Worm (Caenorhabditis elegans) whole organism, L1 larva: ENCODE measurements around the gene cyp-13A12.
A peak's percentile ranks its signal among the peaks of the same experiment; 100 is the strongest.

Experiments
- C04F5.9 ChIP-seq: sonication (generic microtip); optimal IDR thresholded peaks from 2 replicates; lab custom pipeline; 2016; ENCODE audit warnings: missing genetic modification characterization, missing compliant biosample characterization
- C16A3.4 ChIP-seq: fragments of 150-350 bp; optimal IDR thresholded peaks from 2 replicates; lab custom pipeline; 2014; ENCODE audit warnings: missing biosample characterization, missing genetic modification characterization
- C34B4.2 ChIP-seq: sonication (generic microtip); optimal IDR thresholded peaks from 2 replicates; lab custom pipeline; 2017; ENCODE audit warnings: mild to moderate bottlenecking, missing genetic modification characterization, missing compliant biosample characterization
- F16B12.6 ChIP-seq: fragments of 150-350 bp; optimal IDR thresholded peaks from 2 replicates; lab custom pipeline; 2014; ENCODE audit warnings: missing biosample characterization, missing genetic modification characterization
- Y116A8C.19 ChIP-seq: sonication (generic microtip); optimal IDR thresholded peaks from 2 replicates; lab custom pipeline; 2016; ENCODE audit warnings: missing compliant biosample characterization, missing genetic modification characterization, borderline replicate concordance
- ama-1 ChIP-seq: fragments of 150-350 bp; optimal IDR thresholded peaks from 2 replicates; lab custom pipeline; 2014
- blmp-1 ChIP-seq: fragments of 150-350 bp; optimal IDR thresholded peaks from 2 replicates; lab custom pipeline; 2014; ENCODE audit warnings: missing biosample characterization, missing genetic modification characterization
- ceh-8 ChIP-seq: fragments of 200-800 bp; sonication (Bioruptor generic); optimal IDR thresholded peaks from 2 replicates; lab custom pipeline; 2018; ENCODE audit warnings: mild to moderate bottlenecking, missing genetic modification characterization, moderate library complexity, missing compliant biosample characterization
- ceh-88 ChIP-seq: fragments of 200-800 bp; sonication (Bioruptor generic); IDR thresholded peaks from 2 replicates; pipeline ENCODE4 v1.3.6; 2022; ENCODE audit warnings: missing genetic modification characterization, missing compliant biosample characterization
- ces-1 ChIP-seq: fragments of 150-350 bp; optimal IDR thresholded peaks from 2 replicates; lab custom pipeline; 2014; ENCODE audit warnings: missing biosample characterization, missing genetic modification reagents, missing genetic modification characterization
- dsc-1 ChIP-seq: sonication (generic microtip); optimal IDR thresholded peaks from 2 replicates; lab custom pipeline; 2016; ENCODE audit warnings: mild to moderate bottlenecking, missing genetic modification characterization, missing compliant biosample characterization
- egl-13 ChIP-seq: sonication (generic microtip); optimal IDR thresholded peaks from 2 replicates; lab custom pipeline; 2016; ENCODE audit warnings: missing genotype, missing genetic modification reagents, missing genetic modification characterization, missing compliant biosample characterization
- egl-27 ChIP-seq, 2 experiments: fragments of 150-350 bp in 1 of 2; sonication (generic microtip); optimal IDR thresholded peaks; 3 replicates each; lab custom pipeline; 2017 to 2018; ENCODE audit warnings: missing biosample characterization in 2 of 2, missing genetic modification characterization in 2 of 2, missing genetic modification reagents in 2 of 2
- elt-2 ChIP-seq: sonication (generic microtip); optimal IDR thresholded peaks from 2 replicates; lab custom pipeline; 2016; ENCODE audit warnings: missing genetic modification characterization, mild to moderate bottlenecking, inconsistent platforms, missing compliant biosample characterization, missing genetic modification reagents
- elt-3 ChIP-seq, 6 experiments: fragments of 150-350 bp in 1 of 6; sonication (generic microtip); optimal IDR thresholded peaks; 2 replicates each; lab custom pipeline; 2017 to 2018; ENCODE audit warnings: missing biosample characterization in 6 of 6, missing genetic modification characterization in 6 of 6, inconsistent platforms in 1 of 6
- fkh-10 ChIP-seq: sonication (generic microtip); optimal IDR thresholded peaks from 2 replicates; lab custom pipeline; 2017; ENCODE audit warnings: missing biosample characterization, missing genetic modification reagents, missing genetic modification characterization
- fkh-8 ChIP-seq: sonication (generic microtip); optimal IDR thresholded peaks from 2 replicates; lab custom pipeline; 2016; ENCODE audit warnings: mild to moderate bottlenecking, missing genetic modification characterization, missing compliant biosample characterization
- hlh-4 ChIP-seq: sonication (generic microtip); optimal IDR thresholded peaks from 2 replicates; lab custom pipeline; 2016; ENCODE audit warnings: mild to moderate bottlenecking, missing genetic modification characterization, missing compliant biosample characterization
- hpl-2 ChIP-seq: fragments of 150-350 bp; optimal IDR thresholded peaks from 2 replicates; lab custom pipeline; 2014; ENCODE audit warnings: missing biosample characterization, missing genetic modification reagents, missing genetic modification characterization
- isw-1 ChIP-seq: fragments of 200-800 bp; sonication (Bioruptor generic); IDR thresholded peaks from 2 replicates; pipeline ENCODE4 v1.3.6; 2022; ENCODE audit warnings: missing genetic modification characterization, missing compliant biosample characterization
- lin-13 ChIP-seq: fragments of 150-350 bp; optimal IDR thresholded peaks from 2 replicates; lab custom pipeline; 2014; ENCODE audit warnings: missing biosample characterization, missing genetic modification reagents, missing genetic modification characterization
- lin-14 ChIP-seq: fragments of 200-800 bp; sonication (Bioruptor generic); optimal IDR thresholded peaks from 2 replicates; lab custom pipeline; 2018; ENCODE audit warnings: mild to moderate bottlenecking, missing genetic modification characterization, moderate library complexity, missing compliant biosample characterization
- lsy-2 ChIP-seq, 2 experiments: fragments of 150-350 bp; optimal IDR thresholded peaks; 2 replicates each; lab custom pipeline; 2014; ENCODE audit warnings: missing biosample characterization in 2 of 2, missing genetic modification characterization in 2 of 2
- mdl-1 ChIP-seq, 2 experiments: fragments of 150-350 bp; optimal IDR thresholded peaks; 2 replicates each; lab custom pipeline; 2014 to 2017; ENCODE audit warnings: missing biosample characterization in 2 of 2, missing genetic modification characterization in 2 of 2, inconsistent platforms in 1 of 2
- mef-2 ChIP-seq: fragments of 150-350 bp; optimal IDR thresholded peaks from 2 replicates; lab custom pipeline; 2014; ENCODE audit warnings: missing biosample characterization, missing genetic modification characterization
- mep-1 ChIP-seq: fragments of 150-350 bp; optimal IDR thresholded peaks from 2 replicates; lab custom pipeline; 2014; ENCODE audit warnings: missing biosample characterization, missing genetic modification characterization
- nhr-12 ChIP-seq: sonication (generic microtip); optimal IDR thresholded peaks from 2 replicates; lab custom pipeline; 2017; ENCODE audit warnings: missing biosample characterization, missing genetic modification characterization
- nhr-20 ChIP-seq: sonication (generic microtip); optimal IDR thresholded peaks from 2 replicates; lab custom pipeline; 2016; ENCODE audit warnings: mild to moderate bottlenecking, missing genetic modification characterization, missing compliant biosample characterization
- nhr-76 ChIP-seq: sonication (generic microtip); optimal IDR thresholded peaks from 2 replicates; lab custom pipeline; 2017; ENCODE audit warnings: missing biosample characterization, missing genetic modification characterization
- nhr-77 ChIP-seq: fragments of 150-350 bp; optimal IDR thresholded peaks from 2 replicates; lab custom pipeline; 2014; ENCODE audit warnings: missing biosample characterization, missing genetic modification characterization
- nhr-85 ChIP-seq: sonication (generic microtip); peaks from one replicate; lab custom pipeline; 2016; ENCODE audit warnings: missing genetic modification characterization, inconsistent platforms, missing compliant biosample characterization
- nhr-90 ChIP-seq: sonication (generic microtip); optimal IDR thresholded peaks from 2 replicates; lab custom pipeline; 2016; ENCODE audit warnings: mild to moderate bottlenecking, missing genetic modification characterization, missing compliant biosample characterization; ENCODE audit not compliant: poor library complexity
- pax-3 ChIP-seq: fragments of 200-800 bp; sonication (Bioruptor generic); optimal IDR thresholded peaks from 2 replicates; lab custom pipeline; 2018; ENCODE audit warnings: mild to moderate bottlenecking, missing genetic modification characterization, moderate library complexity, missing compliant biosample characterization
- rnt-1 ChIP-seq: sonication (generic microtip); optimal IDR thresholded peaks from 2 replicates; lab custom pipeline; 2016; ENCODE audit warnings: mild to moderate bottlenecking, missing genetic modification characterization, moderate library complexity, missing compliant biosample characterization
- snpc-4 ChIP-seq: fragments of 150-350 bp; optimal IDR thresholded peaks from 2 replicates; lab custom pipeline; 2014; ENCODE audit warnings: missing biosample characterization, missing genetic modification characterization
- snu-23 ChIP-seq: sonication (generic microtip); optimal IDR thresholded peaks from 2 replicates; lab custom pipeline; 2016; ENCODE audit warnings: missing genetic modification characterization, missing compliant biosample characterization
- sox-4 ChIP-seq: sonication (generic microtip); optimal IDR thresholded peaks from 2 replicates; lab custom pipeline; 2016; ENCODE audit warnings: missing genetic modification characterization, missing compliant biosample characterization
- sptf-1 ChIP-seq: fragments of 150-350 bp; optimal IDR thresholded peaks from 2 replicates; lab custom pipeline; 2014; ENCODE audit warnings: missing biosample characterization, missing genetic modification characterization
- sup-37 ChIP-seq: fragments of 200-800 bp; sonication (Bioruptor generic); optimal IDR thresholded peaks from 2 replicates; lab custom pipeline; 2018; ENCODE audit warnings: mild to moderate bottlenecking, missing genetic modification characterization, missing compliant biosample characterization
- tlp-1 ChIP-seq: fragments of 150-350 bp; optimal IDR thresholded peaks from 2 replicates; lab custom pipeline; 2014; ENCODE audit warnings: missing biosample characterization, missing genetic modification characterization
- unc-130 ChIP-seq: fragments of 150-350 bp; optimal IDR thresholded peaks from 2 replicates; lab custom pipeline; 2017; ENCODE audit warnings: missing biosample characterization, missing genetic modification characterization, inconsistent platforms
- unc-30 ChIP-seq: sonication (generic microtip); optimal IDR thresholded peaks from 2 replicates; lab custom pipeline; 2017; ENCODE audit warnings: missing biosample characterization, missing genetic modification characterization
- unc-98 ChIP-seq: fragments of 200-800 bp; sonication (Bioruptor generic); IDR thresholded peaks from 2 replicates; pipeline ENCODE4 v1.3.6; 2022; ENCODE audit warnings: missing genetic modification characterization, missing compliant biosample characterization
- vab-15 ChIP-seq: sonication (generic microtip); optimal IDR thresholded peaks from 2 replicates; lab custom pipeline; 2017; ENCODE audit warnings: missing genotype, mild to moderate bottlenecking, missing genetic modification characterization, missing compliant biosample characterization
- xbp-1 ChIP-seq: sonication (generic microtip); optimal IDR thresholded peaks from 2 replicates; lab custom pipeline; 2016; ENCODE audit warnings: missing genetic modification characterization, missing compliant biosample characterization
- zag-1 ChIP-seq: fragments of 150-350 bp; optimal IDR thresholded peaks from 2 replicates; lab custom pipeline; 2014; ENCODE audit warnings: missing biosample characterization, missing genetic modification characterization
- ztf-11 ChIP-seq, 2 experiments: sonication (generic microtip); optimal IDR thresholded peaks; 2 replicates each; lab custom pipeline; 2016 to 2017; ENCODE audit warnings: missing genetic modification characterization in 2 of 2, missing biosample characterization in 1 of 2, missing compliant biosample characterization in 1 of 2
- ztf-4 ChIP-seq: fragments of 150-350 bp; optimal IDR thresholded peaks from 2 replicates; lab custom pipeline; 2014; ENCODE audit warnings: missing biosample characterization, missing genetic modification characterization

The cyp-13A12 gene

DNA sequence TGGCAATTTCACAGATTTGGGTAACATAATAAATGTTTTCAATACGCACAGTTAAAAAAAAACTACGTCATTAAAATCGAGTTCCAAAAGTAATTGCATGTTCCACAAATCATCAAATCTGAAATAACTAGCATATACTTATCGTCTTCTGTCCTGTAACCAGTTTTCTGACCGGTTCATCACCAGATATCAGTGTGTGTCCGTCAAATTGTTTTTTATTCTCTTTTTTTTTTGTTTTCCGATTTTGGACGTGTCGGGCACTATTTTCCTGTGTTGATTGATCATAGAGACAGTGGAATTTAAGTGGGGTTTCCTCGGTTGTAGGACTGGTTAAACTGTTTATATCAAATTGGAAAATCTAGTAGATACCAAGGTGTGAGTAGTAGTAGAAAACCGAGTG, 10.4 kb upstream of the cyp-13A12 start:
- TF ChIP-seq ztf-11 (tag; optimal IDR thresholded peaks at IDR 0.05; lab: Kevin White, UChicago): no peak
- TF ChIP-seq pax-3: no peak
- peak; percentile 44 for TF ChIP-seq lin-14
- no peak for TF ChIP-seq vab-15 (tag; lab: Kevin White, UChicago)
- TF ChIP-seq sptf-1 (tag; lab: Kevin White, UChicago): no peak
- TF ChIP-seq nhr-12 (tag; lab: Kevin White, UChicago): no peak
- peak; percentile 77 for TF ChIP-seq nhr-85
- TF ChIP-seq xbp-1 (tag; lab: Kevin White, UChicago): no peak
- TF ChIP-seq Y116A8C.19 (tag; lab: Kevin White, UChicago): no peak
- no peak for TF ChIP-seq zag-1 (tag; lab: Kevin White, UChicago)
- TF ChIP-seq nhr-77 (tag; lab: Kevin White, UChicago): no peak
- TF ChIP-seq F16B12.6: no peak
- TF ChIP-seq hpl-2 (GFP tag; lab: Kevin White, UChicago): no peak
- no peak for TF ChIP-seq ztf-4 (tag; lab: Kevin White, UChicago)
- TF ChIP-seq snpc-4: no peak
- no peak for TF ChIP-seq fkh-10
- no peak for TF ChIP-seq dsc-1
- no peak for TF ChIP-seq rnt-1 (tag; lab: Kevin White, UChicago)
- peak in 3 of 6 experiments; percentile 20 to 61 (median 22) for TF ChIP-seq elt-3 (tag; optimal IDR thresholded peaks at IDR 0.05; lab: Kevin White, UChicago)
- no peak for TF ChIP-seq egl-13
- TF ChIP-seq unc-30: no peak
- TF ChIP-seq ama-1 (lab: Kevin White, UChicago): no peak
- TF ChIP-seq ceh-8 (GFP tag; lab: Kevin White, UChicago): no peak
- no peak for TF ChIP-seq ces-1
- TF ChIP-seq elt-2 (tag; lab: Kevin White, UChicago): no peak
- TF ChIP-seq C34B4.2 (tag; lab: Kevin White, UChicago): no peak
- TF ChIP-seq C16A3.4: no peak
- TF ChIP-seq ceh-88 (GFP tag; lab: Robert Waterston, UW): no peak
- TF ChIP-seq hlh-4 (tag; lab: Kevin White, UChicago): no peak
- TF ChIP-seq unc-98 (GFP tag; lab: Robert Waterston, UW): no peak
- TF ChIP-seq isw-1 (GFP tag; lab: Robert Waterston, UW): no peak
- no peak for TF ChIP-seq tlp-1
- TF ChIP-seq snu-23 (GFP tag; lab: Kevin White, UChicago): peak; percentile 2
- TF ChIP-seq nhr-90 (tag; lab: Kevin White, UChicago): no peak
- no peak for TF ChIP-seq mep-1 (tag; lab: Kevin White, UChicago)
- peak in 1 of 2 experiments; percentile 11 for TF ChIP-seq lsy-2 (tag; optimal IDR thresholded peaks at IDR 0.05; lab: Kevin White, UChicago)
- TF ChIP-seq sox-4 (tag; lab: Kevin White, UChicago): no peak
- TF ChIP-seq egl-27 (tag; optimal IDR thresholded peaks at IDR 0.05; lab: Kevin White, UChicago): no peak
- TF ChIP-seq mef-2 (tag; lab: Kevin White, UChicago): no peak
- TF ChIP-seq unc-130 (tag; lab: Kevin White, UChicago): no peak
- no peak for TF ChIP-seq nhr-76 (tag; lab: Kevin White, UChicago)
- TF ChIP-seq mdl-1 (tag; optimal IDR thresholded peaks at IDR 0.05; lab: Kevin White, UChicago): no peak
- TF ChIP-seq blmp-1 (tag; lab: Kevin White, UChicago): no peak
- TF ChIP-seq sup-37: no peak
- TF ChIP-seq lin-13: no peak
- TF ChIP-seq fkh-8: no peak
- TF ChIP-seq C04F5.9 (tag; lab: Kevin White, UChicago): no peak
- TF ChIP-seq nhr-20 (tag; lab: Kevin White, UChicago): peak; percentile 18
